Worm (Caenorhabditis elegans): ENCODE results near the gene Y51A2D.18.

The Y51A2D.18 gene

DNA sequence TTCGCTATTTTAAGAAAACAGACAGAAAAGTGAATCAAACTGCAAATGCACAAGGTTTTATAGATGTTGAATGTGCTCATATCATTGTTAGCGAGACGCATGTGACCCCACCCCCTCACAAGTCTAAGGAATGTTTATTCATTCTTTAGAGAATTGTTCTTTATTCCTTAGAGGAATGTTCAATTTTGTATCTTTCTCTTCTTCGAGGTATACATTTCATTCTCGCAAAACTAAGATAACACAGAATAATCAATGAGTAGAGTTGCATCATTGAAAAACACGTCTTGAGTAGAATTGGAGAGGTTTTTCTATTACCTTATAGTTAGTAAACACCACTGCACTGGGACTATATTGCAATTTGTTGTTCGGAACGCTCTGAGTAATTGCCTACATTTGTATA, 52.1 kb downstream of the Y51A2D.18 start, which contains the start of gene ZK262.20:
Gene ZK262.20, minus strand, starts transcription at position 101 of the 400 bp plus-strand sequence.
- TF ChIP-seq sma-3 (GFP tag; optimal IDR thresholded peaks at IDR 0.05): no peak
- TF ChIP-seq ceh-16 (tag; optimal IDR thresholded peaks at IDR 0.05): no peak
- TF ChIP-seq mab-5 (tag; optimal IDR thresholded peaks at IDR 0.05): no peak
- no peak for TF ChIP-seq elt-1 (tag; optimal IDR thresholded peaks at IDR 0.05)
- TF ChIP-seq lin-39 (tag; optimal IDR thresholded peaks at IDR 0.05): no peak
- no peak for TF ChIP-seq elt-3 (tag; optimal IDR thresholded peaks at IDR 0.05)
- no peak for TF ChIP-seq C34F6.9 (tag; optimal IDR thresholded peaks at IDR 0.05)
- no peak for TF ChIP-seq ZK546.5 (tag; optimal IDR thresholded peaks at IDR 0.05)
- TF ChIP-seq egl-27 (tag; optimal IDR thresholded peaks at IDR 0.05): no peak
- TF ChIP-seq skn-1 (tag; optimal IDR thresholded peaks at IDR 0.05): no peak
- TF ChIP-seq nhr-129 (tag; optimal IDR thresholded peaks at IDR 0.05): no peak
- TF ChIP-seq nhr-25 (tag; optimal IDR thresholded peaks at IDR 0.05): no peak
- TF ChIP-seq blmp-1 (tag; optimal IDR thresholded peaks at IDR 0.05; ENCODE audit: insufficient read depth): no peak

DNA sequence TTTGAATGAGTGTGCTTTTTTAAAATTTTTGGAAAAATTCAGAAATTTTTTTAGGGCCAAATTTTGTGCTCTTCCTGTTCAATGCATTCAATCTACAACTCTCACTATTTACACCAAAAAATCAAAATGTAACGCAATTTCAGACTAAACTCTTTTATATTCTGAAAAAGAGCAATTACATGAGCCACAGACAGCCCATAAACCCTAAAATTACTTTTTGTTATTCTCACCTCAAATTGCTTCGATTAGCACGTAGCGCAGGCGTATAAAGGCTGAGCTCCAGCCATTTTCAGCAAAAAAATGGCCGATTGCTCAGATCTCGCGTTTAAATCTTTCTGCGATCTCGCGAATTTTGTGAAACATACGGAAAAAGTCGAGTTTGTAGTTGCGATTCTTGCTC, 55.6 kb downstream of the Y51A2D.18 start, which contains the start of gene srw-82:
Gene srw-82, plus strand, starts transcription at position 301 of the 400 bp plus-strand sequence.
- TF ChIP-seq lin-11 (tag; optimal IDR thresholded peaks at IDR 0.05) (no peak), unc-55 (GFP tag; optimal IDR thresholded peaks at IDR 0.05) (no peak), unc-62 (GFP tag; optimal IDR thresholded peaks at IDR 0.05) (no peak), nhr-6 (tag; optimal IDR thresholded peaks at IDR 0.05) (no peak), nhr-77 (tag; optimal IDR thresholded peaks at IDR 0.05) (no peak), nhr-237 (tag; optimal IDR thresholded peaks at IDR 0.05) (no peak), peb-1 (tag; optimal IDR thresholded peaks at IDR 0.05) (no peak), aly-2 (tag; optimal IDR thresholded peaks at IDR 0.05) (no peak), lin-39 (tag; optimal IDR thresholded peaks at IDR 0.05) (no peak), skn-1 (tag; optimal IDR thresholded peaks at IDR 0.05) (no peak), egl-27 (tag; optimal IDR thresholded peaks at IDR 0.05) (no peak), unc-39 (tag; optimal IDR thresholded peaks at IDR 0.05) (no peak), ztf-4 (tag; optimal IDR thresholded peaks at IDR 0.05) (no peak), crh-2 (tag; optimal IDR thresholded peaks at IDR 0.05) (no peak), ceh-82 (tag; optimal IDR thresholded peaks at IDR 0.05) (no peak), zag-1 (tag; optimal IDR thresholded peaks at IDR 0.05) (no peak), nhr-23 (tag; optimal IDR thresholded peaks at IDR 0.05) (no peak)

All from whole organism, L2 larva.